Fruit fly (Drosophila melanogaster) S2 (cell line): ENCODE measurements around the gene CG10477.
A peak's percentile ranks its signal among the peaks of the same experiment; 100 is the strongest.

Experiments used
- CG8478 ChIP-seq: fragments of >200 bp; optimal IDR thresholded peaks from 2 replicates; lab custom pipeline; 2018
- CTCF ChIP-seq, 2 experiments: fragments of >200 bp; optimal IDR thresholded peaks; 2 replicates each; lab custom pipeline; 2018

The CG10477 gene

dm6 chr3L:6034511-6034910, at the start of gene CG10477:
TSS of gene CG10477 (minus strand) at chr3L:6034611.
- no peak for TF ChIP-seq CG8478 (lab: Kevin White, UChicago)
- no peak for TF ChIP-seq CTCF (optimal IDR thresholded peaks at IDR 0.05; lab: Kevin White, UChicago)

- TF ChIP-seq CG8478 (lab: Kevin White, UChicago) (no peak), CTCF (optimal IDR thresholded peaks at IDR 0.05; lab: Kevin White, UChicago) (peak; percentile 92 to 97)
These were observed 48.1 kb upstream of the CG10477 start, which contains the start of gene CG13293 for dm6 chr3L:6082561-6082960. TSS of gene CG13293 (plus strand) at chr3L:6082883.

- no peak for TF ChIP-seq CG8478 (lab: Kevin White, UChicago)
- TF ChIP-seq CTCF (optimal IDR thresholded peaks at IDR 0.05; lab: Kevin White, UChicago): no peak
These were observed 42.0 kb upstream of the CG10477 start, which contains the start of gene ssp6 for dm6 chr3L:6076429-6076828. TSS of gene ssp6 (plus strand) at chr3L:6076722.

dm6 chr3L:6074975-6075692, 40.7 kb upstream of the CG10477 start, which contains the start of the genes CG13295 and CG6610:
TSS of gene CG13295 (minus strand) at chr3L:6075245.
TSS of gene CG6610 (plus strand) at chr3L:6075536.
- TF ChIP-seq CTCF (optimal IDR thresholded peaks at IDR 0.05; lab: Kevin White, UChicago) (no peak), CG8478 (lab: Kevin White, UChicago) (no peak)

- TF ChIP-seq CG8478 (lab: Kevin White, UChicago) (no peak), CTCF (optimal IDR thresholded peaks at IDR 0.05; lab: Kevin White, UChicago) (peak in 1 of 2 experiments; percentile 54)
These were observed 37.2 kb upstream of the CG10477 start, which contains the start of gene CG6602 for dm6 chr3L:6071454-6072189. TSS of gene CG6602 (plus strand) at chr3L:6072139.

- TF ChIP-seq CTCF (optimal IDR thresholded peaks at IDR 0.05; lab: Kevin White, UChicago) (no peak), CG8478 (lab: Kevin White, UChicago) (no peak)
These were observed 35.7 kb upstream of the CG10477 start for dm6 chr3L:6070119-6070518.

- TF ChIP-seq CG8478 (lab: Kevin White, UChicago): no peak
- no peak for TF ChIP-seq CTCF (optimal IDR thresholded peaks at IDR 0.05; lab: Kevin White, UChicago)
These were observed 33.8 kb upstream of the CG10477 start for dm6 chr3L:6068178-6068577.

- TF ChIP-seq CTCF (optimal IDR thresholded peaks at IDR 0.05; lab: Kevin White, UChicago) (no peak), CG8478 (lab: Kevin White, UChicago) (no peak)
These were observed 31.5 kb upstream of the CG10477 start, which contains the start of gene CG42269 for dm6 chr3L:6065881-6066389. TSS of gene CG42269 (plus strand) at chr3L:6066296.

dm6 chr3L:6062860-6063607, 28.6 kb upstream of the CG10477 start, which contains the start of gene CG10472:
TSS of gene CG10472 (minus strand) at chr3L:6062910.
- TF ChIP-seq CTCF (optimal IDR thresholded peaks at IDR 0.05; lab: Kevin White, UChicago): no peak
- no peak for TF ChIP-seq CG8478 (lab: Kevin White, UChicago)

- TF ChIP-seq CG8478 (lab: Kevin White, UChicago) (no peak), CTCF (optimal IDR thresholded peaks at IDR 0.05; lab: Kevin White, UChicago) (peak; percentile 61 to 65)
These were observed 24.8 kb upstream of the CG10477 start, which contains the start of gene CG6592 for dm6 chr3L:6059062-6059708. TSS of gene CG6592 (plus strand) at chr3L:6059658.

- peak; percentile 52 to 62 for TF ChIP-seq CTCF (optimal IDR thresholded peaks at IDR 0.05; lab: Kevin White, UChicago)
- no peak for TF ChIP-seq CG8478 (lab: Kevin White, UChicago)
These were observed 20.4 kb upstream of the CG10477 start, which contains the start of gene tant for dm6 chr3L:6054803-6055202. TSS of gene tant (plus strand) at chr3L:6055136.

- TF ChIP-seq CG8478 (lab: Kevin White, UChicago) (no peak), CTCF (optimal IDR thresholded peaks at IDR 0.05; lab: Kevin White, UChicago) (no peak)
These were observed 19.9 kb upstream of the CG10477 start, which contains the start of gene Jon65Ai for dm6 chr3L:6054343-6054742. TSS of gene Jon65Ai (minus strand) at chr3L:6054443.

dm6 chr3L:6052021-6052420, 17.6 kb upstream of the CG10477 start, which contains the start of gene Jon65Aii:
TSS of gene Jon65Aii (plus strand) at chr3L:6052321.
- TF ChIP-seq CTCF (optimal IDR thresholded peaks at IDR 0.05; lab: Kevin White, UChicago) (no peak), CG8478 (lab: Kevin White, UChicago) (no peak)
